Worm (Caenorhabditis elegans) whole organism, L2 larva: Measurements from ENCODE around the gene zip-2.

Source experiments
- Y55F3AM.14 ChIP-seq: fragments of 200-800 bp; sonication (Bioruptor generic); optimal IDR thresholded peaks from 2 replicates; lab custom pipeline; 2018; ENCODE audit warnings: mild to moderate bottlenecking, missing genetic modification characterization, missing compliant biosample characterization
- egl-27 ChIP-seq: sonication (generic microtip); optimal IDR thresholded peaks from 3 replicates; lab custom pipeline; 2017; ENCODE audit warnings: missing biosample characterization, missing genetic modification reagents, missing genetic modification characterization
- ztf-11 ChIP-seq: sonication (generic microtip); optimal IDR thresholded peaks from 2 replicates; lab custom pipeline; 2017; ENCODE audit warnings: missing biosample characterization, missing genetic modification characterization

ce11 chrIII:833711-834442 is 1.1 kb downstream of the zip-2 start:
- TF ChIP-seq ztf-11 (tag; lab: Kevin White, UChicago) (no peak), Y55F3AM.14 (GFP tag; lab: Kevin White, UChicago) (peak; percentile 84), egl-27 (tag; lab: Kevin White, UChicago) (peak; percentile 92)
